Fruit fly (Drosophila melanogaster): ENCODE measurements around the gene CG32266.

Gene CG32266

DNA sequence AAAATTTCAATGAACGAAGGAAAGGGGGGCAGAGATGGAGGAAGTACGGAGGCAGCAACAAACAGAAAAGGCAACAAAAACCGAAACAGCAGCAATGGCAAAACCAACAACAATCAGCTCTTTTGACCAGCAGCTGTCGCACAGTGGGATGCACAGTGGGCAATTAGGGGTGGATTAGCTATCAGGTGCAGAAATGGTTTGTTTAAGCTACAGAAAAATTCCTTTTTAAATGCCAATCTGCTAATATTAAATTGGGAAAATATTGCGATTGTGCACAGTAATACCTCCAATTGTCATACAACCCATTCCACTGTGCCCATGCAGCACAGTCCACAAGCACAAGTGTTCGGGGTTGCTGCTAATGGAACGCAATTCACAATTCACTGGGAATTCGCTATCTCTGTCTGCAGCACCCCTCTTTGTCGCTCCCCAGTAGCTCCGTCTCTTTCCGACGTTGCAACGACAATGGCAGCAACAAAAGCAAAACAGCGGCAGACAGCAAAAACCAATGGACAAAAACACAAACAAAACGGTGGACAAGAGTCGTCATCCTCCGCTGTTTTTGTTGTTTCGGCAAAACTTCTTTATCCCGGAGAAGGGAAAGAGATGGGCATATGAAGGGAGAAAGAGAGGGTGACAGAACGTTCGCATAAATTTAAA, 5.5 kb upstream of the CG32266 start (continued):
- TF ChIP-seq CG32532 (GFP tag; IDR thresholded peaks at IDR 0.05): peak; percentile 94
- peak; percentile 93 for TF ChIP-seq CG12659 (GFP tag; optimal IDR thresholded peaks at IDR 0.05)
- TF ChIP-seq CG10565 (GFP tag; optimal IDR thresholded peaks at IDR 0.05): peak; percentile 60
- TF ChIP-seq Dbx (GFP tag; IDR thresholded peaks at IDR 0.05): peak; percentile 90
- TF ChIP-seq CG14965 (GFP tag; optimal IDR thresholded peaks at IDR 0.05; ENCODE audit: borderline replicate concordance): peak; percentile 80
- peak; percentile 72 for TF ChIP-seq Jarid2 (GFP tag; optimal IDR thresholded peaks at IDR 0.05)
- no peak for TF ChIP-seq zf30C (GFP tag; optimal IDR thresholded peaks at IDR 0.05)
- TF ChIP-seq CG15479 (GFP tag; optimal IDR thresholded peaks at IDR 0.05): peak; percentile 58
- peak; percentile 89 for TF ChIP-seq ro (GFP tag; IDR thresholded peaks at IDR 0.05)
- peak; percentile 79 for TF ChIP-seq CG9437 (GFP tag; optimal IDR thresholded peaks at IDR 0.05)
- peak; percentile 58 for TF ChIP-seq kah (GFP tag; optimal IDR thresholded peaks at IDR 0.05)
- TF ChIP-seq sug (tag; optimal IDR thresholded peaks at IDR 0.05): peak; percentile 54
- peak; percentile 91 for TF ChIP-seq CG7372 (GFP tag; IDR thresholded peaks at IDR 0.05)
- TF ChIP-seq Optix (GFP tag; IDR thresholded peaks at IDR 0.05): peak; percentile 98
- peak; percentile 92 for TF ChIP-seq Abd-B (GFP tag; optimal IDR thresholded peaks at IDR 0.05)
- TF ChIP-seq z (GFP tag; IDR thresholded peaks at IDR 0.05): peak; percentile 67; the same call in 1 of the 3 replicates
- TF ChIP-seq BtbVII (GFP tag; optimal IDR thresholded peaks at IDR 0.05): peak; percentile 68
- peak; percentile 88 for TF ChIP-seq HHEX (GFP tag; optimal IDR thresholded peaks at IDR 0.05)
- TF ChIP-seq esg (GFP tag; conservative IDR thresholded peaks at IDR 0.05): peak; percentile 95
- TF ChIP-seq fru (optimal IDR thresholded peaks at IDR 0.05): no peak
- peak; percentile 95 for TF ChIP-seq CG11093 (GFP tag; IDR thresholded peaks at IDR 0.05)
- TF ChIP-seq sima (GFP tag; optimal IDR thresholded peaks at IDR 0.05): peak; percentile 61
- TF ChIP-seq yki (optimal IDR thresholded peaks at IDR 0.05): no peak
- TF ChIP-seq ab (GFP tag; optimal IDR thresholded peaks at IDR 0.05): peak; percentile 94
- TF ChIP-seq Dek (tag; optimal IDR thresholded peaks at IDR 0.05): peak; percentile 84
- peak; percentile 82 for TF ChIP-seq CG3163 (GFP tag; optimal IDR thresholded peaks at IDR 0.05)
- TF ChIP-seq Tbp (GFP tag; optimal IDR thresholded peaks at IDR 0.05): no peak
- TF ChIP-seq zfh1 (GFP tag; IDR thresholded peaks at IDR 0.05): peak; percentile 98
- peak; percentile 75 for TF ChIP-seq CG18011 (GFP tag; optimal IDR thresholded peaks at IDR 0.05)
- TF ChIP-seq disco-r (GFP tag; optimal IDR thresholded peaks at IDR 0.05): peak; percentile 91
- peak; percentile 80 for TF ChIP-seq crol (GFP tag; IDR thresholded peaks at IDR 0.05)
- TF ChIP-seq her (GFP tag; optimal IDR thresholded peaks at IDR 0.05): peak; percentile 95
- peak; percentile 97 for TF ChIP-seq lmd (GFP tag; IDR thresholded peaks at IDR 0.05)
- TF ChIP-seq CG2712 (tag; optimal IDR thresholded peaks at IDR 0.05): peak; percentile 91
- TF ChIP-seq CG7839 (tag; optimal IDR thresholded peaks at IDR 0.05): peak; percentile 91
- TF ChIP-seq H2.0 (GFP tag; IDR thresholded peaks at IDR 0.05): peak; percentile 96
- TF ChIP-seq CG33213 (GFP tag; optimal IDR thresholded peaks at IDR 0.05): peak; percentile 84
- peak; percentile 96 for TF ChIP-seq NC2β (GFP tag; optimal IDR thresholded peaks at IDR 0.05)
- TF ChIP-seq CG16779 (GFP tag; IDR thresholded peaks at IDR 0.05): peak; percentile 81
- TF ChIP-seq cwo (GFP tag; optimal IDR thresholded peaks at IDR 0.05): peak; percentile 79
- peak; percentile 60 for TF ChIP-seq CG15514 (GFP tag; optimal IDR thresholded peaks at IDR 0.05)
- TF ChIP-seq CG10274 (GFP tag; optimal IDR thresholded peaks at IDR 0.05): peak; percentile 58
- peak; percentile 92 for TF ChIP-seq CG17359 (tag; optimal IDR thresholded peaks at IDR 0.05)
- TF ChIP-seq corto (GFP tag; optimal IDR thresholded peaks at IDR 0.05): peak; percentile 97
- TF ChIP-seq Vsx1 (GFP tag; optimal IDR thresholded peaks at IDR 0.05): peak; percentile 91
- peak; percentile 97 for TF ChIP-seq shn (GFP tag; optimal IDR thresholded peaks at IDR 0.05)
- 0 out of 2 replicates have a peak, but pooled peaks have one; percentile 35 for TF ChIP-seq bbx (GFP tag; IDR thresholded peaks at IDR 0.05; ENCODE audit: partially characterized antibody)
- TF ChIP-seq vvl (GFP tag; IDR thresholded peaks at IDR 0.05): peak; percentile 98
- peak; percentile 89 for TF ChIP-seq CkIIα-i1 (GFP tag; IDR thresholded peaks at IDR 0.05)
- peak; percentile 96 for TF ChIP-seq gce (GFP tag; IDR thresholded peaks at IDR 0.05)

All from whole organism, embryonic.